Worm (Caenorhabditis elegans): ENCODE data around the gene F23H12.5.

F23H12.5 gene

DNA sequence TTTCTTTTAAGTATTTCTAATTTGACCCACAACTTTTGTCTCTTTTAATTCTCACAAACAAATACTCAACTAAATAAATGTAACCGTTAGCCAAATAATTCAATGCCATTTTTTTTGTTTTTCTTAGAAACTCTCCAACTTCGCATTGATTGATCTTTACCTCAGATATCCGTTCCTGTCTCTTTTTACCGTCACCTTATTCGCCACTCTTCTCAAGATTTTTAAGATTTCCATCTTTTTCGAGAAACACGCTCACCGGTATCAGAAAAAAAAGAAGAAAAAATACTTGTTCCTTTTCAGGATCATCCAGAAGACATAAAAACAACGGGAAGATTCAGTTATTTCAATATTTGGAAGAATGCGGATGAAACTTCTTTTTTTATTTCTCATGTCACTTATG lies at the start of gene F23H12.5:
Gene F23H12.5 (plus strand): TSS at position 301 of the 400 bp plus-strand sequence.
- TF ChIP-seq nhr-85 (tag) (peak; percentile 27), efl-3 (GFP tag; optimal IDR thresholded peaks at IDR 0.05) (no peak)

DNA sequence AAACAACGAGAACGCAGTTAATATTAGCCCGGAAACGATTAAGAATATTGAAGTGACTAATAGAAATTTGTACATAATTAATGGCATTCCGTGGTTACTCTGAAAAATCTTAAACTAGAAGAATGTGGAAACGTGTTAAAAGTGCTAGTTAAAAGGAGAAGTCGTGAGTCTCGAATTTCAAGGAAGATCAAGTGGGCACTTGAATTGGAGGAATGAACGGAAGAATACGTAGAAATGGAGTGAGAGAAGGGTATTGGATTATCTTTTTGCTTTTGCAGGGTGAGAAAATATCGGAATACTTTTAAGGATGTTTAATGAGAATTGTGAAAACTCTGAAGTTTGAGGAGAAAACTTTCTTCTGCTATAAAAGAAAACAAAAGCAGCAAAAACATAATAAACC lies 48.2 kb upstream of the F23H12.5 start, which contains the start of gene hpo-30:
Gene hpo-30 (minus strand): TSS at position 101 of the 400 bp plus-strand sequence.
- TF ChIP-seq ceh-8 (GFP tag; optimal IDR thresholded peaks at IDR 0.05), result no peak
- no peak for TF ChIP-seq ztf-11 (tag; optimal IDR thresholded peaks at IDR 0.05)
- TF ChIP-seq C04F5.9 (tag; optimal IDR thresholded peaks at IDR 0.05), result no peak
- no peak for TF ChIP-seq mab-9 (GFP tag; IDR thresholded peaks at IDR 0.05)
- TF ChIP-seq isw-1 (GFP tag; IDR thresholded peaks at IDR 0.05), result no peak
- no peak for TF ChIP-seq pax-3 (tag; optimal IDR thresholded peaks at IDR 0.05)
- no peak for TF ChIP-seq irx-1 (tag; optimal IDR thresholded peaks at IDR 0.05)
- TF ChIP-seq C16A3.4 (tag; optimal IDR thresholded peaks at IDR 0.05), result no peak
- TF ChIP-seq nhr-28 (tag; optimal IDR thresholded peaks at IDR 0.05), result no peak
- TF ChIP-seq sox-4 (tag; optimal IDR thresholded peaks at IDR 0.05), result no peak
- TF ChIP-seq lin-39 (tag; optimal IDR thresholded peaks at IDR 0.05), result no peak
- TF ChIP-seq egl-13 (tag; optimal IDR thresholded peaks at IDR 0.05), result no peak
- no peak for TF ChIP-seq nhr-11 (tag; optimal IDR thresholded peaks at IDR 0.05)
- TF ChIP-seq pag-3 (tag; optimal IDR thresholded peaks at IDR 0.05; ENCODE audit: borderline replicate concordance, insufficient read depth), result no peak

DNA sequence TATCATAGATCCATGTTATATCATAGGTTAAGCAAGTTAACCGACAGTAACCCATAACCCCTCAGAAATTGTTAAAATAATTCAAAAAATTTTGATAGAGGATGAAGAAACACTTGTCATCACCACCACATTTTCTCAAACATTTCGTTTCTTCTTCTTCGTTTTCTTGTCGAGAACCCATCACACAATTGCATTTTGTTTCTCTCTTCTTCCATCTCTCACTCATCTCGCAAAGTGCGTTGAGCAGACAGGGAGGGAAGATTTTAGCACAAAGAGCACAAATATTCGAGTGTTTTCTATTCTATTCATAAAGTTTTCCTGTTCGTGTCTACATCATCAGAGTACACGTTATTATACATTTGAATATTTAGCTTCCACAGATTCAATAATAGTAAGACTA lies 44.0 kb upstream of the F23H12.5 start:
- peak; percentile 44 for TF ChIP-seq fkh-10 (GFP tag; optimal IDR thresholded peaks at IDR 0.05)
- no peak for TF ChIP-seq ceh-88 (GFP tag; IDR thresholded peaks at IDR 0.05)
- peak in 1 of 2 experiments; percentile 33 for TF ChIP-seq lsy-2 (tag; optimal IDR thresholded peaks at IDR 0.05)
- peak; percentile 75 for TF ChIP-seq lin-14 (GFP tag; optimal IDR thresholded peaks at IDR 0.05)

DNA sequence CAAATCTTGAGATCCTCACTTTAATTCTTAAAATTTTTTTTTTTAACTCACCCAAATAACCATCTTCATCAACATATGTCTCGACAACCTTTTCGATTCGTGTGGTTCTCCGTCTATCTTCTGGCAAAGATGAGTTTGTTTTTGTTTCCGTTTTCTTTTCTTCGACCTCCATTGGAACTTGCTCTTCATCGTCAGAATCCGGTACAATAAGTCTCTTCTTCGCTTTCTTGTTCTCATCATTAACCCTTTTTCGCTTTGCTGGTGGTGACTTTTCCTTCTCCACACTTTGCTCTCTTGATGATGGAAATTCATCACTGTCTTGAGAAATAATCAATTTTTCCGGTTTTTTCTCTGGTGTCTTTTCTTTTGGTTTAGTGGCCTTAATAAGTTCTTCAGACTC lies 42.4 kb upstream of the F23H12.5 start:
- TF ChIP-seq sox-4 (tag; optimal IDR thresholded peaks at IDR 0.05), result no peak

DNA sequence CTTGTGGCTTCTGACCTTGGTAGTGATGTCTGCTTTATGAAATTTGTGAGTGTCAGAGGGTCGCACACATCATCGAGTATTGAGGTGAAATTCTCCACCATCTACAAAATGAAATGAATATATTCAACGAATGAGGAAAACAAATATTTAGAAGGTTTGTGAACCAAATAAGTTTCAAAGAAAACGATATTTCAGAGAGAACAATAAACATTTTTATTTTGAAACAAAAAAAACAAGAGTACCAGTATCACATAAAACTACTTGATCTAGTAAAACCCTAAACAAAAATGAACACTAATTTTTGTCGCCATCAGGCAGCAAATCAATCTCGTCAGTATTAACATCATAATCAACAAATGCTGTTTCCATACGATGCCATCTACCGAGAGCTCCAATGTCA lies 41.4 kb upstream of the F23H12.5 start, which contains the start of gene R04F11.3:
Gene R04F11.3 (minus strand): TSS at position 101 of the 400 bp plus-strand sequence.
- no peak for TF ChIP-seq nhr-28 (tag; optimal IDR thresholded peaks at IDR 0.05)

DNA sequence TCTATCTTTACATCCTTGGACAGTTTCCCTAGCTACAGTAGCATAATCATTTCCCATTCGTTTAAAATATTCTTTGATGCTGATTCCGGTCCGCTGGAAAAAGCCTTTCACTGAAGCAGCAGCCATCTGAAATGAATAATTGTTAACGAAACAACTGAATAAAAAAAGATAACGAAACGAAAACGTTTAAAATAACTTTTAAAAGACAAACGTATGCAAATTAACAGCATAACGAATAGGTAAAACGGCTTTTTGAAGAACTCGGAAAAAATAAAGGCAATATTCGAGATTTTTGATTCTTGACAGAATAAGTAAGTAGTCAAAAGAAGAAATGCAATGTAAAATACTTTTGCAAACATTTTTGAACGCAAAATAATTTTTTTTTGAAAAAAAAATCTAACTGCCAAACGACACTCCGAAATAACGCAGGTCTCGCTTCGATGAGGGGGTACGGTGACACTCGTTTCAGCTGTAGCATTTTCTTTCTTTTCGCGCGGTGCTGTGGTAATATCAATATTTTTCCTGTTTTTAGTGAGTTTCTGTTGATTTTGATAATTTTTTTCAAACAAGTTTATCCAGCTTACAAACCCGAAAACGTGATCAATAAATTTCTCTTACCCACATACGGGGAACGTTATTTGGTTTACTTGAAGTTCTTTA lies 40.4 kb upstream of the F23H12.5 start, which contains the start of the genes R04F11.5 and R04F11.2:
Gene R04F11.5 (minus strand): TSS at position 126 of the 660 bp plus-strand sequence.
Gene R04F11.2 (plus strand): TSS at position 488 of the 660 bp plus-strand sequence.
- peak; percentile 99 for TF ChIP-seq lsy-2 (tag; optimal IDR thresholded peaks at IDR 0.05)
- TF ChIP-seq fos-1 (tag; optimal IDR thresholded peaks at IDR 0.05), result peak; percentile 71
- TF ChIP-seq snpc-4 (tag; optimal IDR thresholded peaks at IDR 0.05), result peak; percentile 74
- peak in 3 of 6 experiments; percentile 45 to 91 (median 65) for TF ChIP-seq elt-3 (tag; optimal IDR thresholded peaks at IDR 0.05)
- TF ChIP-seq efl-1 (optimal IDR thresholded peaks at IDR 0.05), result peak; percentile 84 to 88
- TF ChIP-seq efl-1 (GFP tag; optimal IDR thresholded peaks at IDR 0.05 in 1 of 2), result peak; percentile 85 to 98
- TF ChIP-seq tlp-1 (tag; optimal IDR thresholded peaks at IDR 0.05), result no peak
- TF ChIP-seq snu-23 (GFP tag; optimal IDR thresholded peaks at IDR 0.05), result peak; percentile 86
- peak; percentile 59 for TF ChIP-seq lin-39 (tag; optimal IDR thresholded peaks at IDR 0.05)
- TF ChIP-seq unc-86 (tag; optimal IDR thresholded peaks at IDR 0.05), result peak; percentile 50
- TF ChIP-seq hlh-17 (GFP tag; optimal IDR thresholded peaks at IDR 0.05; ENCODE audit: borderline replicate concordance), result no peak
- TF ChIP-seq fkh-8 (tag; optimal IDR thresholded peaks at IDR 0.05), result peak; percentile 48
- TF ChIP-seq ces-1 (GFP tag; optimal IDR thresholded peaks at IDR 0.05), result no peak
- TF ChIP-seq ceh-63 (GFP tag; optimal IDR thresholded peaks at IDR 0.05), result no peak
- peak; percentile 49 for TF ChIP-seq irx-1 (tag; optimal IDR thresholded peaks at IDR 0.05)
- no peak for TF ChIP-seq mab-9 (GFP tag; IDR thresholded peaks at IDR 0.05)
- TF ChIP-seq ceh-88 (GFP tag; IDR thresholded peaks at IDR 0.05), result peak; percentile 7; the same call in 1 of the 2 replicates
- TF ChIP-seq lin-14 (GFP tag; optimal IDR thresholded peaks at IDR 0.05), result peak; percentile 77
- peak; percentile 82 for TF ChIP-seq unc-130 (tag; optimal IDR thresholded peaks at IDR 0.05)
- peak; percentile 71 for TF ChIP-seq swsn-7 (tag; optimal IDR thresholded peaks at IDR 0.05)
- TF ChIP-seq lin-15B (tag; optimal IDR thresholded peaks at IDR 0.05), result peak; percentile 80
- TF ChIP-seq nhr-47 (tag; optimal IDR thresholded peaks at IDR 0.05), result peak; percentile 77
- TF ChIP-seq C16A3.4 (tag; optimal IDR thresholded peaks at IDR 0.05), result peak; percentile 94
- peak; percentile 78 for TF ChIP-seq blmp-1 (tag; optimal IDR thresholded peaks at IDR 0.05)
- TF ChIP-seq nhr-237 (tag; optimal IDR thresholded peaks at IDR 0.05), result peak; percentile 31
- TF ChIP-seq grh-1 (GFP tag; IDR thresholded peaks at IDR 0.05), result 0 out of 2 replicates have a peak, but pooled peaks have one; percentile 56
- peak; percentile 84 to 91 for TF ChIP-seq lin-35 (GFP tag; optimal IDR thresholded peaks at IDR 0.05)
- TF ChIP-seq tbx-2 (tag; optimal IDR thresholded peaks at IDR 0.05), result peak; percentile 69
